Worm (Caenorhabditis elegans) whole organism, young adult: ENCODE data around the gene C23G10.1.
A peak's percentile ranks its signal among the peaks of the same experiment; 100 is the strongest.

Experiments
- B0035.1 ChIP-seq: sonication (generic microtip); optimal IDR thresholded peaks from 2 replicates; lab custom pipeline; 2016; ENCODE audit warnings: missing genetic modification characterization, mild to moderate bottlenecking, missing compliant biosample characterization, missing genotype, missing genetic modification reagents
- B0336.3 ChIP-seq: fragments of 200-800 bp; sonication (Bioruptor generic); IDR thresholded peaks from 2 replicates; pipeline ENCODE4 v1.3.6; 2022; ENCODE audit warnings: missing genetic modification characterization, missing compliant biosample characterization
- F10E7.11 ChIP-seq: sonication (generic microtip); optimal IDR thresholded peaks from 2 replicates; lab custom pipeline; 2017; ENCODE audit warnings: mild to moderate bottlenecking, missing genetic modification characterization, moderate library complexity, missing compliant biosample characterization
- F22D6.2 ChIP-seq: sonication (generic microtip); optimal IDR thresholded peaks from 2 replicates; lab custom pipeline; 2016; ENCODE audit warnings: mild to moderate bottlenecking, missing genetic modification characterization, missing compliant biosample characterization
- F52B5.7 ChIP-seq: sonication (generic microtip); optimal IDR thresholded peaks from 2 replicates; lab custom pipeline; 2016; ENCODE audit warnings: mild to moderate bottlenecking, missing genetic modification characterization, missing compliant biosample characterization
- F55B11.4 ChIP-seq: sonication (generic microtip); optimal IDR thresholded peaks from 2 replicates; lab custom pipeline; 2016; ENCODE audit warnings: missing compliant biosample characterization, missing genetic modification characterization, borderline replicate concordance; ENCODE audit not compliant: insufficient read depth
- K12H6.12 ChIP-seq: fragments of 200-800 bp; sonication (Bioruptor generic); optimal IDR thresholded peaks from 2 replicates; lab custom pipeline; 2018; ENCODE audit warnings: mild to moderate bottlenecking, missing genetic modification characterization, missing compliant biosample characterization
- Y79H2A.3 ChIP-seq: fragments of 200-800 bp; sonication (Bioruptor generic); conservative IDR thresholded peaks from 2 replicates; pipeline ENCODE4 v1.3.6; 2022; ENCODE audit warnings: missing genetic modification reagents, missing genetic modification characterization, missing compliant biosample characterization
- Y95B8A.8 ChIP-seq: fragments of 200-800 bp; sonication (Bioruptor generic); IDR thresholded peaks from 2 replicates; pipeline ENCODE4 v1.3.6; 2022; ENCODE audit warnings: missing genetic modification reagents, missing genetic modification characterization, missing compliant biosample characterization
- attf-6 ChIP-seq: fragments of 200-800 bp; sonication (Bioruptor generic); IDR thresholded peaks from 2 replicates; pipeline ENCODE4 v1.3.6; 2022; ENCODE audit warnings: missing genetic modification reagents, missing genetic modification characterization, missing compliant biosample characterization
- bed-2 ChIP-seq: fragments of 200-800 bp; sonication (Bioruptor generic); IDR thresholded peaks from 2 replicates; pipeline ENCODE4 v1.3.6; 2022; ENCODE audit warnings: missing genetic modification reagents, missing genetic modification characterization, missing compliant biosample characterization
- ccch-3 ChIP-seq: fragments of 200-800 bp; sonication (Bioruptor generic); optimal IDR thresholded peaks from 2 replicates; lab custom pipeline; 2018; ENCODE audit warnings: mild to moderate bottlenecking, missing genetic modification characterization, missing compliant biosample characterization
- ceh-40 ChIP-seq: fragments of 200-800 bp; sonication (Bioruptor generic); IDR thresholded peaks from 2 replicates; pipeline ENCODE4 v1.3.6; 2022; ENCODE audit warnings: missing genetic modification characterization, missing compliant biosample characterization
- ceh-58 ChIP-seq: fragments of 200-800 bp; sonication (Bioruptor generic); IDR thresholded peaks from 2 replicates; pipeline ENCODE4 v1.3.6; 2022; ENCODE audit warnings: missing genetic modification characterization, missing compliant biosample characterization
- chd-7 ChIP-seq: sonication (generic microtip); optimal IDR thresholded peaks from 2 replicates; lab custom pipeline; 2016; ENCODE audit warnings: mild to moderate bottlenecking, missing genetic modification characterization, moderate library complexity, missing compliant biosample characterization
- dpff-1 ChIP-seq: sonication (generic microtip); optimal IDR thresholded peaks from 2 replicates; lab custom pipeline; 2017; ENCODE audit warnings: mild to moderate bottlenecking, missing genetic modification characterization, missing compliant biosample characterization
- egl-44 ChIP-seq: fragments of 200-800 bp; sonication (Bioruptor generic); IDR thresholded peaks from 2 replicates; pipeline ENCODE4 v1.3.6; 2022; ENCODE audit warnings: missing genetic modification reagents, missing genetic modification characterization, missing compliant biosample characterization
- egrh-3 ChIP-seq: fragments of 200-800 bp; sonication (Bioruptor generic); IDR thresholded peaks from 2 replicates; pipeline ENCODE4 v1.3.6; 2022; ENCODE audit warnings: missing genetic modification reagents, missing genetic modification characterization, missing compliant biosample characterization
- ekl-4 ChIP-seq: fragments of 200-800 bp; sonication (Bioruptor generic); IDR thresholded peaks from 2 replicates; pipeline ENCODE4 v1.3.6; 2022; ENCODE audit warnings: missing genetic modification reagents, missing genetic modification characterization, missing compliant biosample characterization
- ets-4 ChIP-seq: fragments of 200-800 bp; sonication (Bioruptor generic); optimal IDR thresholded peaks from 2 replicates; lab custom pipeline; 2018; ENCODE audit warnings: mild to moderate bottlenecking, missing genetic modification characterization, missing compliant biosample characterization
- fkh-3 ChIP-seq: sonication (generic microtip); optimal IDR thresholded peaks from 2 replicates; lab custom pipeline; 2016; ENCODE audit warnings: mild to moderate bottlenecking, missing genetic modification characterization, missing compliant biosample characterization
- hmg-20 ChIP-seq: fragments of 200-800 bp; sonication (Bioruptor generic); IDR thresholded peaks from 2 replicates; pipeline ENCODE4 v1.3.6; 2022; ENCODE audit warnings: missing genetic modification reagents, missing genetic modification characterization, missing compliant biosample characterization
- lag-1 ChIP-seq: fragments of 200-800 bp; sonication (Bioruptor generic); IDR thresholded peaks from 2 replicates; pipeline ENCODE4 v1.3.6; 2022; ENCODE audit warnings: missing genetic modification reagents, missing genetic modification characterization, missing compliant biosample characterization
- let-607 ChIP-seq, 2 experiments: fragments of 200-800 bp in 1 of 2; sonication (Bioruptor generic) in 1 of 2; sonication (generic microtip) in 1 of 2; optimal IDR thresholded peaks; 2 replicates each; lab custom pipeline; 2016 to 2018; ENCODE audit warnings: mild to moderate bottlenecking in 2 of 2, missing compliant biosample characterization in 2 of 2, missing genetic modification characterization in 2 of 2, moderate library complexity in 2 of 2, missing genotype in 1 of 2
- lin-40 ChIP-seq: sonication (generic microtip); optimal IDR thresholded peaks from 2 replicates; lab custom pipeline; 2016; ENCODE audit warnings: missing genetic modification characterization, mild to moderate bottlenecking, missing compliant biosample characterization, missing genotype, missing genetic modification reagents
- lin-54 ChIP-seq: fragments of 200-800 bp; sonication (Bioruptor generic); optimal IDR thresholded peaks from 2 replicates; lab custom pipeline; 2018; ENCODE audit warnings: mild to moderate bottlenecking, missing genetic modification characterization, missing compliant biosample characterization
- madf-6 ChIP-seq: fragments of 200-800 bp; sonication (Bioruptor generic); IDR thresholded peaks from 2 replicates; pipeline ENCODE4 v1.3.6; 2022; ENCODE audit warnings: missing genetic modification reagents, missing genetic modification characterization, missing compliant biosample characterization
- madf-8 ChIP-seq: fragments of 200-800 bp; sonication (Bioruptor generic); conservative IDR thresholded peaks from 2 replicates; pipeline ENCODE4 v1.3.6; 2022; ENCODE audit warnings: missing genetic modification reagents, missing genetic modification characterization, missing compliant biosample characterization
- mcd-1 ChIP-seq: fragments of 200-800 bp; sonication (Bioruptor generic); IDR thresholded peaks from 2 replicates; pipeline ENCODE4 v1.3.6; 2022; ENCODE audit warnings: missing genetic modification reagents, missing genetic modification characterization, missing compliant biosample characterization
- mxl-1 ChIP-seq: sonication (generic microtip); optimal IDR thresholded peaks from 2 replicates; lab custom pipeline; 2016; ENCODE audit warnings: missing genetic modification characterization, missing compliant biosample characterization
- nhr-27 ChIP-seq: fragments of 200-800 bp; sonication (Bioruptor generic); optimal IDR thresholded peaks from 2 replicates; lab custom pipeline; 2018; ENCODE audit warnings: mild to moderate bottlenecking, missing genetic modification characterization, moderate library complexity, missing compliant biosample characterization
- nhr-80 ChIP-seq: sonication (generic microtip); optimal IDR thresholded peaks from 2 replicates; lab custom pipeline; 2016; ENCODE audit warnings: missing genetic modification characterization, missing compliant biosample characterization
- nhr-90 ChIP-seq: sonication (generic microtip); optimal IDR thresholded peaks from 2 replicates; lab custom pipeline; 2016; ENCODE audit warnings: missing genotype, mild to moderate bottlenecking, missing genetic modification characterization, missing compliant biosample characterization
- rec-8 ChIP-seq, 2 experiments: sonication (generic microtip); optimal IDR thresholded peaks; 2 replicates each; lab custom pipeline; 2016; ENCODE audit warnings: mild to moderate bottlenecking in 2 of 2, missing genetic modification characterization in 2 of 2, missing genetic modification reagents in 2 of 2, missing genotype in 2 of 2, missing biosample characterization in 1 of 2, missing compliant biosample characterization in 1 of 2, moderate library complexity in 1 of 2
- repo-1 ChIP-seq: sonication (generic microtip); optimal IDR thresholded peaks from 2 replicates; lab custom pipeline; 2017; ENCODE audit warnings: mild to moderate bottlenecking, missing genetic modification characterization, missing compliant biosample characterization
- rpc-1 ChIP-seq, 2 experiments: fragments of 150-350 bp in 1 of 2; sonication (generic microtip) in 1 of 2; optimal IDR thresholded peaks; 2 replicates each; lab custom pipeline; 2014 to 2018; ENCODE audit warnings: missing biosample characterization in 1 of 2, missing genetic modification characterization in 1 of 2, missing genetic modification reagents in 1 of 2, missing genotype in 1 of 2
- sdz-38 ChIP-seq: sonication (generic microtip); optimal IDR thresholded peaks from 2 replicates; lab custom pipeline; 2016; ENCODE audit warnings: missing genotype, missing genetic modification characterization, missing compliant biosample characterization
- snpc-3.4 ChIP-seq: sonication (generic microtip); optimal IDR thresholded peaks from 2 replicates; lab custom pipeline; 2017; ENCODE audit warnings: missing genetic modification characterization, mild to moderate bottlenecking, missing compliant biosample characterization, antibody characterized with exemption, moderate library complexity, missing genotype, missing genetic modification reagents
- somi-1 ChIP-seq: fragments of 200-800 bp; sonication (Bioruptor generic); optimal IDR thresholded peaks from 2 replicates; lab custom pipeline; 2018; ENCODE audit warnings: mild to moderate bottlenecking, missing genetic modification characterization, missing compliant biosample characterization
- sptf-2 ChIP-seq: fragments of 200-800 bp; sonication (Bioruptor generic); optimal IDR thresholded peaks from 2 replicates; lab custom pipeline; 2018; ENCODE audit warnings: mild to moderate bottlenecking, missing genetic modification characterization, missing compliant biosample characterization
- tbp1 ChIP-seq: fragments of 200-800 bp; sonication (Bioruptor generic); optimal IDR thresholded peaks from 2 replicates; lab custom pipeline; 2018; ENCODE audit warnings: mild to moderate bottlenecking, missing genetic modification characterization, missing compliant biosample characterization
- tbx-9 ChIP-seq: sonication (generic microtip); optimal IDR thresholded peaks from 2 replicates; lab custom pipeline; 2016; ENCODE audit warnings: borderline replicate concordance, missing genetic modification characterization, inconsistent platforms, missing compliant biosample characterization
- tlf-1 ChIP-seq: fragments of 200-800 bp; sonication (Bioruptor generic); optimal IDR thresholded peaks from 2 replicates; lab custom pipeline; 2018; ENCODE audit warnings: mild to moderate bottlenecking, missing genetic modification characterization, missing compliant biosample characterization
- xnd-1 ChIP-seq: sonication (generic microtip); optimal IDR thresholded peaks from 2 replicates; lab custom pipeline; 2016; ENCODE audit warnings: missing genotype, missing genetic modification reagents, missing genetic modification characterization, missing compliant biosample characterization
- zfh-2 ChIP-seq: fragments of 200-800 bp; sonication (Bioruptor generic); conservative IDR thresholded peaks from 2 replicates; pipeline ENCODE4 v1.3.6; 2022; ENCODE audit warnings: missing genetic modification reagents, missing genetic modification characterization, missing compliant biosample characterization
- ztf-18 ChIP-seq: sonication (generic microtip); optimal IDR thresholded peaks from 2 replicates; lab custom pipeline; 2016; ENCODE audit warnings: missing genotype, mild to moderate bottlenecking, missing genetic modification characterization, missing compliant biosample characterization
- ztf-25 ChIP-seq: fragments of 200-800 bp; sonication (Bioruptor generic); IDR thresholded peaks from 2 replicates; pipeline ENCODE4 v1.3.6; 2022; ENCODE audit warnings: missing genetic modification reagents, missing genetic modification characterization, missing compliant biosample characterization
- ztf-28 ChIP-seq: fragments of 200-800 bp; sonication (Bioruptor generic); IDR thresholded peaks from 2 replicates; pipeline ENCODE4 v1.3.6; 2022; ENCODE audit warnings: missing genetic modification reagents, missing genetic modification characterization, missing compliant biosample characterization

Gene C23G10.1

ce11 chrIII:6206161-6206853, 2.8 kb upstream of the C23G10.1 start, which contains the start of the genes sna-3 and rps-3 (continued):
- TF ChIP-seq lin-54 (GFP tag; lab: Kevin White, UChicago) (peak; percentile 67), B0336.3 (GFP tag; lab: Robert Waterston, UW) (no peak), hmg-20 (GFP tag; lab: Robert Waterston, UW) (no peak), ccch-3 (no peak), mxl-1 (tag; lab: Kevin White, UChicago) (no peak), sptf-2 (GFP tag; lab: Kevin White, UChicago) (no peak), nhr-90 (tag; lab: Kevin White, UChicago) (no peak), rpc-1 (optimal IDR thresholded peaks at IDR 0.05; lab: Kevin White, UChicago) (no peak), rpc-1 (tag; optimal IDR thresholded peaks at IDR 0.05; lab: Kevin White, UChicago) (no peak), Y95B8A.8 (GFP tag; lab: Robert Waterston, UW) (0 out of 2 replicates have a peak, but pooled peaks have one; percentile 42), tlf-1 (peak; percentile 31), ekl-4 (GFP tag; lab: Robert Waterston, UW) (no peak), egrh-3 (GFP tag; lab: Robert Waterston, UW) (no peak), K12H6.12 (tag; lab: Kevin White, UChicago) (no peak), rec-8 (tag; optimal IDR thresholded peaks at IDR 0.05; lab: Kevin White, UChicago) (no peak), F52B5.7 (no peak), let-607 (tag; optimal IDR thresholded peaks at IDR 0.05; lab: Kevin White, UChicago) (peak in 1 of 2 experiments; percentile 36), ceh-40 (GFP tag; lab: Robert Waterston, UW) (no peak), madf-6 (GFP tag; lab: Robert Waterston, UW) (peak; percentile 58), mcd-1 (GFP tag; lab: Robert Waterston, UW) (peak; percentile 72), ztf-18 (tag; lab: Kevin White, UChicago) (peak; percentile 83), F10E7.11 (no peak), nhr-80 (tag; lab: Kevin White, UChicago) (peak; percentile 54), dpff-1 (no peak), egl-44 (GFP tag; lab: Robert Waterston, UW) (no peak), F22D6.2 (no peak), somi-1 (GFP tag; lab: Kevin White, UChicago) (no peak), nhr-27 (no peak), ztf-25 (GFP tag; lab: Robert Waterston, UW) (no peak), snpc-3.4 (tag; lab: Kevin White, UChicago) (peak; percentile 64), zfh-2 (GFP tag; lab: Robert Waterston, UW) (no peak), lin-40 (peak; percentile 27), attf-6 (no peak), bed-2 (no peak), chd-7 (tag; lab: Kevin White, UChicago) (no peak), repo-1 (tag; lab: Kevin White, UChicago) (no peak), fkh-3 (tag; lab: Kevin White, UChicago) (no peak), lag-1 (no peak), ceh-58 (no peak), B0035.1 (tag; lab: Kevin White, UChicago) (no peak), tbp1 (peak; percentile 58), madf-8 (no peak), ets-4 (GFP tag; lab: Kevin White, UChicago) (no peak), xnd-1 (tag; lab: Kevin White, UChicago) (no peak), sdz-38 (tag; lab: Kevin White, UChicago) (no peak), ztf-28 (no peak), tbx-9 (no peak), F55B11.4 (tag; lab: Kevin White, UChicago) (no peak), Y79H2A.3 (no peak)
